Fruit fly (Drosophila melanogaster) whole organism: Measurements from ENCODE around the gene Jupiter.

Experiments used
- CG8478 ChIP-seq: fragments of >200 bp; optimal IDR thresholded peaks from 2 replicates; lab custom pipeline; 2018; ENCODE audit warnings: inconsistent platforms
- Dll ChIP-seq: fragments of >200 bp; optimal IDR thresholded peaks from 2 replicates; lab custom pipeline; 2017
- EcR ChIP-seq, 2 experiments: fragments of >200 bp; optimal IDR thresholded peaks; 2 replicates each; lab custom pipeline; 2017; ENCODE audit warnings: missing biosample characterization in 2 of 2, missing genetic modification characterization in 2 of 2, missing genetic modification reagents in 2 of 2
- psq ChIP-seq: fragments of >200 bp; optimal IDR thresholded peaks from 2 replicates; lab custom pipeline; 2017
- usp ChIP-seq: fragments of >200 bp; optimal IDR thresholded peaks from 2 replicates; lab custom pipeline; 2017; ENCODE audit warnings: missing biosample characterization, missing genetic modification characterization, mixed read lengths

DNA sequence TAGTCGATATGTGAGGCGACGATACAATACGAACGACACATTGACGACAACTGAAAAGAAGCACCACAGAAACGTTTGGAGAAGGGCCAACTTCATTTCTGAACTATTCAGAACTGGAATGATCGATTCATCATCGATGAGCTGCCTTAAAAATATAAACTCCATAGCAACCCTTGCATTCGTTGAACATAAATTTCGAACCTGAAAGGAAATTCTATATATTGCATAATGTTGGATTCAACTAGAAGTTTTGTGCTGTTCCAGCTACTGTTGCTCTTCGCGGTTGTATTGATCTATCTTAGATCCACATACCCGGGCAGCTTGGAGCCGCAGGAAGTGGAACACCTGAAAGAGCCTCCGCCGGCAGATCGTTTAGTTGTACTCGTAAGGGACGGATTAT, 41.1 kb downstream of the Jupiter start, which contains the start of the genes CG6790 and CG5342:
- TF ChIP-seq psq (lab: Kevin White, UChicago) = no peak
- TF ChIP-seq usp (GFP tag; lab: Kevin White, UChicago) = no peak
- TF ChIP-seq Dll = no peak
- TF ChIP-seq EcR (GFP tag; optimal IDR thresholded peaks at IDR 0.05; lab: Kevin White, UChicago) = no peak
- no peak for TF ChIP-seq CG8478 (lab: Kevin White, UChicago)
